Worm (Caenorhabditis elegans): ENCODE measurements around the gene Y53G8B.1.

DNA sequence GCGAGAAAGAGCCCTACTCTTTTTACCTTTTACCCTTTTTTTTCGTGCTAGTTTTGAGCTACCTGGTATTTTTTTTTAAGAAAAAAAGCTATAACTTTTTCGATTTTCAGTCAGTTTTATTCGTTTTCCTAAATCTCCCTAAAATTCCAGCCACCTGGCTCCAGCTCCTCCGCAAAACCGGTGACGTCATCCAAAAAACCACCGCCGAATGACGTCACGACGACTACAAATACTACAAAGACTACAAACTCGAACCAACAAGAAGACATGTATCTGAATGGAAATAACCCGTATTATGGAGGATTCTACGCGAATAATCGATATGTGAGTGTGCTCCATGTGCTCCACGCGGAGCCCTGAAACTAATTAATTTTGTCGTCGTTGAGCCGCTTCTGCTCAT, 34.4 kb upstream of the Y53G8B.1 start:
- TF ChIP-seq W03F9.2 (tag; optimal IDR thresholded peaks at IDR 0.05) = no peak
- TF ChIP-seq dao-5 (tag; optimal IDR thresholded peaks at IDR 0.05) = no peak
